ENCODE assay signal across 2 worm cellular contexts in the genomic region with DNA sequence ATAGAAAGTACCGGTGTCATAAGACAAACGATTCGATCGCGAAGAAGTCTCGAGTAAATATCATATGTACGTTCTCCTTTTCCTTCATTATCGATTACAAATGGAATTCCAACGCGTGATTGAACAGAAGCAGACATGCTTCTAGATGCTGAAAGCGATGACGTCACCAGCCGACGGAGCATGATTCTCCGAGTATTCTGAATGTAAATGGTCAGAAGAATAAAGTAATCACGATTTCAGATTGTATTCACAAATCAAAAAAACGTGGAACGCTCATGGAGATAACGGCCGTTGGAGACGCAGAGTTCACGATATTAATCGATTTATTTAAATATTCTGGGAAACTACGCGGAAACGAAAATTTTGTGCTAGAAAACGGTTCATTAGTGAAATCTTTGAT.
TF ChIP-seq lines count a peak whose summit lies in the region.

clpp-1 (minus strand) TSS at position 197 of the 400 bp plus-strand sequence.

TF ChIP-seq in whole organism, L1 larva, 84 proteins besides CTCF, POLR2A, EP300 and RAD21 (continued from another document):
- TF ChIP-seq egl-13 (tag; optimal IDR thresholded peaks at IDR 0.05; lab: Kevin White, UChicago), result no peak
- peak; percentile 11 for TF ChIP-seq swsn-7 (tag; optimal IDR thresholded peaks at IDR 0.05; lab: Kevin White, UChicago)
- no peak for TF ChIP-seq nhr-237 (tag; optimal IDR thresholded peaks at IDR 0.05; lab: Kevin White, UChicago)
- TF ChIP-seq unc-98 (GFP tag; IDR thresholded peaks at IDR 0.05; lab: Robert Waterston, UW), result no peak
- no peak for TF ChIP-seq nhr-12 (tag; optimal IDR thresholded peaks at IDR 0.05; lab: Kevin White, UChicago)
- no peak for TF ChIP-seq nhr-84 (tag; optimal IDR thresholded peaks at IDR 0.05; lab: Kevin White, UChicago)
- TF ChIP-seq dpl-1 (GFP tag; optimal IDR thresholded peaks at IDR 0.05; lab: Kevin White, UChicago), result no peak
- no peak for TF ChIP-seq skn-1 (tag; optimal IDR thresholded peaks at IDR 0.05; lab: Kevin White, UChicago)
- TF ChIP-seq nhr-28 (tag; optimal IDR thresholded peaks at IDR 0.05; lab: Kevin White, UChicago), result no peak
- TF ChIP-seq grh-1 (GFP tag; IDR thresholded peaks at IDR 0.05; lab: Robert Waterston, UW), result 0 out of 2 replicates have a peak, but pooled peaks have one; percentile 9
- TF ChIP-seq alr-1 (tag; optimal IDR thresholded peaks at IDR 0.05; lab: Kevin White, UChicago; ENCODE audit: borderline replicate concordance), result no peak
- peak; percentile 42 for TF ChIP-seq nhr-71 (tag; optimal IDR thresholded peaks at IDR 0.05; lab: Kevin White, UChicago)
- peak in 1 of 2 experiments; percentile 42 for TF ChIP-seq lin-35 (GFP tag; optimal IDR thresholded peaks at IDR 0.05; lab: Kevin White, UChicago)
- TF ChIP-seq pax-3 (tag; optimal IDR thresholded peaks at IDR 0.05; lab: Kevin White, UChicago), result no peak
- TF ChIP-seq ama-1 (optimal IDR thresholded peaks at IDR 0.05; lab: Kevin White, UChicago), result peak; percentile 20
- no peak for TF ChIP-seq F16B12.6 (tag; optimal IDR thresholded peaks at IDR 0.05; lab: Kevin White, UChicago)
- no peak for TF ChIP-seq unc-130 (tag; optimal IDR thresholded peaks at IDR 0.05; lab: Kevin White, UChicago)
- TF ChIP-seq dsc-1 (tag; optimal IDR thresholded peaks at IDR 0.05; lab: Kevin White, UChicago), result no peak
- no peak for TF ChIP-seq ceh-82 (tag; optimal IDR thresholded peaks at IDR 0.05; lab: Kevin White, UChicago)
- TF ChIP-seq lin-39 (tag; optimal IDR thresholded peaks at IDR 0.05; lab: Kevin White, UChicago), result no peak
- no peak for TF ChIP-seq ceh-90 (tag; optimal IDR thresholded peaks at IDR 0.05; lab: Kevin White, UChicago)
- TF ChIP-seq unc-86 (tag; optimal IDR thresholded peaks at IDR 0.05; lab: Kevin White, UChicago), result no peak
- TF ChIP-seq nhr-76 (tag; optimal IDR thresholded peaks at IDR 0.05; lab: Kevin White, UChicago), result no peak
- TF ChIP-seq isw-1 (GFP tag; IDR thresholded peaks at IDR 0.05; lab: Robert Waterston, UW), result no peak
- TF ChIP-seq ceh-63 (GFP tag; optimal IDR thresholded peaks at IDR 0.05; lab: Kevin White, UChicago), result no peak
- TF ChIP-seq irx-1 (tag; optimal IDR thresholded peaks at IDR 0.05; lab: Kevin White, UChicago), result no peak
- TF ChIP-seq tlp-1 (tag; optimal IDR thresholded peaks at IDR 0.05; lab: Kevin White, UChicago), result no peak
- TF ChIP-seq snu-23 (GFP tag; optimal IDR thresholded peaks at IDR 0.05; lab: Kevin White, UChicago), result peak; percentile 6
- TF ChIP-seq zip-4 (GFP tag; optimal IDR thresholded peaks at IDR 0.05; lab: Kevin White, UChicago), result no peak
- TF ChIP-seq vab-15 (tag; optimal IDR thresholded peaks at IDR 0.05; lab: Kevin White, UChicago), result no peak
- no peak for TF ChIP-seq nhr-11 (tag; optimal IDR thresholded peaks at IDR 0.05; lab: Kevin White, UChicago)
- TF ChIP-seq fkh-4 (tag; optimal IDR thresholded peaks at IDR 0.05; lab: Kevin White, UChicago; ENCODE audit: borderline replicate concordance), result no peak
- no peak for TF ChIP-seq pqm-1 (tag; optimal IDR thresholded peaks at IDR 0.05; lab: Kevin White, UChicago)
- TF ChIP-seq jun-1 (tag; optimal IDR thresholded peaks at IDR 0.05; lab: Kevin White, UChicago), result no peak
- no peak for TF ChIP-seq ces-1 (GFP tag; optimal IDR thresholded peaks at IDR 0.05; lab: Kevin White, UChicago)
- no peak for TF ChIP-seq hlh-17 (GFP tag; optimal IDR thresholded peaks at IDR 0.05; lab: Kevin White, UChicago; ENCODE audit: borderline replicate concordance)

TF ChIP-seq in whole organism, L4 larva, 104 proteins besides CTCF, POLR2A, EP300 and RAD21 (continued from another document):
- TF ChIP-seq ctbp-1 (GFP tag; IDR thresholded peaks at IDR 0.05; lab: Robert Waterston, UW), result 0 out of 2 replicates have a peak, but pooled peaks have one; percentile 6
- no peak for TF ChIP-seq ceh-62 (tag; optimal IDR thresholded peaks at IDR 0.05; lab: Kevin White, UChicago)
- TF ChIP-seq ztf-11 (tag; optimal IDR thresholded peaks at IDR 0.05; lab: Kevin White, UChicago), result no peak
- TF ChIP-seq madf-9 (GFP tag; conservative IDR thresholded peaks at IDR 0.05; lab: Robert Waterston, UW), result no peak
- TF ChIP-seq lsy-2 (tag; optimal IDR thresholded peaks at IDR 0.05; lab: Kevin White, UChicago), result peak in 1 of 2 experiments; percentile 31
- no peak for TF ChIP-seq nhr-42 (GFP tag; IDR thresholded peaks at IDR 0.05; lab: Robert Waterston, UW)
- peak; percentile 82 for TF ChIP-seq ama-1 (optimal IDR thresholded peaks at IDR 0.05; lab: Kevin White, UChicago)
- TF ChIP-seq nhr-237 (tag; optimal IDR thresholded peaks at IDR 0.05; lab: Kevin White, UChicago), result no peak
- no peak for TF ChIP-seq mdl-1 (tag; optimal IDR thresholded peaks at IDR 0.05; lab: Kevin White, UChicago)
- TF ChIP-seq snpc-4 (tag; optimal IDR thresholded peaks at IDR 0.05; lab: Kevin White, UChicago), result no peak
- no peak for TF ChIP-seq unc-62 (GFP tag; optimal IDR thresholded peaks at IDR 0.05 in 1 of 2; lab: Kevin White, UChicago)
- TF ChIP-seq unc-62 (tag; optimal IDR thresholded peaks at IDR 0.05; lab: Kevin White, UChicago), result no peak
- TF ChIP-seq fkh-10 (GFP tag; optimal IDR thresholded peaks at IDR 0.05; lab: Kevin White, UChicago), result no peak
- no peak for TF ChIP-seq cey-2 (tag; optimal IDR thresholded peaks at IDR 0.05; lab: Kevin White, UChicago; ENCODE audit: borderline replicate concordance, insufficient read depth)
- TF ChIP-seq sdz-12 (GFP tag; optimal IDR thresholded peaks at IDR 0.05; lab: Kevin White, UChicago), result no peak
- TF ChIP-seq hif-1 (tag; optimal IDR thresholded peaks at IDR 0.05; lab: Kevin White, UChicago), result no peak
- peak; percentile 17 for TF ChIP-seq dpl-1 (GFP tag; optimal IDR thresholded peaks at IDR 0.05; lab: Kevin White, UChicago)
- no peak for TF ChIP-seq nhr-41 (GFP tag; IDR thresholded peaks at IDR 0.05; lab: Robert Waterston, UW)
- TF ChIP-seq saeg-2 (GFP tag; IDR thresholded peaks at IDR 0.05; lab: Robert Waterston, UW), result 0 out of 2 replicates have a peak, but pooled peaks have one; percentile 47
- TF ChIP-seq snpc-1.2 (GFP tag; IDR thresholded peaks at IDR 0.05; lab: Robert Waterston, UW), result no peak
- TF ChIP-seq zag-1 (tag; optimal IDR thresholded peaks at IDR 0.05; lab: Kevin White, UChicago), result no peak
- no peak for TF ChIP-seq spr-3 (GFP tag; optimal IDR thresholded peaks at IDR 0.05; lab: Kevin White, UChicago)
- no peak for TF ChIP-seq pha-4 (GFP tag; IDR thresholded peaks at IDR 0.05; lab: Robert Waterston, UW)
- TF ChIP-seq pha-4 (tag; optimal IDR thresholded peaks at IDR 0.05; lab: Kevin White, UChicago), result no peak
- TF ChIP-seq mxl-2 (GFP tag; conservative IDR thresholded peaks at IDR 0.05; lab: Robert Waterston, UW), result no peak
- TF ChIP-seq R02D3.7 (tag; optimal IDR thresholded peaks at IDR 0.05; lab: Kevin White, UChicago), result no peak
- no peak for TF ChIP-seq lin-38 (GFP tag; IDR thresholded peaks at IDR 0.05; lab: Robert Waterston, UW)
- TF ChIP-seq lin-39 (tag; optimal IDR thresholded peaks at IDR 0.05; lab: Kevin White, UChicago), result no peak
- no peak for TF ChIP-seq nhr-76 (tag; optimal IDR thresholded peaks at IDR 0.05; lab: Kevin White, UChicago)
- TF ChIP-seq mep-1 (tag; optimal IDR thresholded peaks at IDR 0.05; lab: Kevin White, UChicago), result peak; percentile 32
- 0 out of 2 replicates have a peak, but pooled peaks have one; percentile 24 for TF ChIP-seq arid-1 (GFP tag; conservative IDR thresholded peaks at IDR 0.05; lab: Robert Waterston, UW)
- TF ChIP-seq ztf-7 (tag; optimal IDR thresholded peaks at IDR 0.05; lab: Kevin White, UChicago), result no peak
- TF ChIP-seq lin-29 (GFP tag; IDR thresholded peaks at IDR 0.05; lab: Robert Waterston, UW), result no peak
- TF ChIP-seq T20F7.1 (GFP tag; optimal IDR thresholded peaks at IDR 0.05; lab: Kevin White, UChicago), result peak; percentile 19
- no peak for TF ChIP-seq F10B5.3 (tag; optimal IDR thresholded peaks at IDR 0.05; lab: Kevin White, UChicago)
- 0 out of 2 replicates have a peak, but pooled peaks have one; percentile 52 for TF ChIP-seq Y75B8A.6 (GFP tag; IDR thresholded peaks at IDR 0.05; lab: Robert Waterston, UW)
- TF ChIP-seq zfp-2 (tag; optimal IDR thresholded peaks at IDR 0.05; lab: Kevin White, UChicago), result no peak
- TF ChIP-seq hlh-11 (tag; optimal IDR thresholded peaks at IDR 0.05; lab: Kevin White, UChicago), result peak; percentile 20
